Worm (Caenorhabditis elegans): ENCODE results near the gene wapl-1.
A peak's percentile ranks its signal among the peaks of the same experiment; 100 is the strongest.

Gene wapl-1

DNA sequence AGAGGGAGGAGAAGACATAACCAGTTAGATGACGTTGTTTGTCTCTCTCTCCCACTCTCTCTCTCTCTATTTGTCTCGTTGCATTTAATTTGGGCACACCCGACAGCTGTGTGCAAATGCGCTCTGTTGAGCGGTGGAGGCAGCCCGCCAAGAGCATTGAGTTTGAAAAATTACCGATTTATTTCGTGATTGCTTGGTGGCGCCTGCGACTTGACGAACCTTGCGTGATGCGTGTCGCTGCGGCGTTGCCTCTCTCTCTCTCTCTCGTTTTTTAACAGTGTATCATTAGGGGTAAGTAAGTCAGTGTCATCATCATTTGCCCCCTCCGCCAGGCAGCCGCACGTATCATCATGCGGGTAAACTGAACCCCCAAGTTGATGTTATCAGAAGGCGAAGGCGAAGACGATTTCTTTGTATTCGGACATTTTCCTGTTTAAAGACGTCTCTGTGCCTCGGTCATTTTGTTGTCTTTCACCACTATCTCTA lies 39.4 kb downstream of the wapl-1 start (continued):
- TF ChIP-seq ztf-11 (tag; optimal IDR thresholded peaks at IDR 0.05) (no peak), nhr-28 (tag; optimal IDR thresholded peaks at IDR 0.05) (no peak), pqm-1 (tag; optimal IDR thresholded peaks at IDR 0.05) (peak; percentile 68), R02D3.7 (tag; optimal IDR thresholded peaks at IDR 0.05) (no peak), ceh-28 (tag; optimal IDR thresholded peaks at IDR 0.05) (no peak), zag-1 (tag; optimal IDR thresholded peaks at IDR 0.05) (no peak), lin-39 (tag; optimal IDR thresholded peaks at IDR 0.05) (peak; percentile 91), nfya-1 (tag; optimal IDR thresholded peaks at IDR 0.05; ENCODE audit: insufficient read depth) (peak; percentile 75)

DNA sequence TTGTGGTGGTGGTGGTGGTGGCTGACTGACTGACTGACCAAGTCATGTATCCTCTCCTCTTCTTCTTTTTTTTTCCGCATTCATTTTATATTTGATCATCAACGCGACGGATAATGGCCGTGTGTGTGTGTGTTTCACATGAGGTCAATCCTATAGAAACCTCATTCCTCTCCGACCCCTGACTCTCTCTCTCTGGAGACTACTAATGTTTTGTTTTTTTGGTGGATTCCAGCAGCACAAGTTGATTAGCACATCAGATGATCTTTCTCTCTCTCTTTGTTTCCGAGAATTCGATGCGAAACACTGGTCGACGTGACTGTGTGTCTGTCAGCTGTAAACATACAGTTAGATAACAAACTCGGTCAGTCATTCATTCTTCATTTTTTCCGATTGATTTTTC lies 40.4 kb downstream of the wapl-1 start, which contains the start of gene Y24D9A.7:
Gene Y24D9A.7 (minus strand): TSS at position 46 of the 400 bp plus-strand sequence.
- TF ChIP-seq nhr-25 (tag; optimal IDR thresholded peaks at IDR 0.05) = no peak
- TF ChIP-seq nhr-28 (tag; optimal IDR thresholded peaks at IDR 0.05) = no peak
- peak; percentile 45 for TF ChIP-seq lin-39 (tag; optimal IDR thresholded peaks at IDR 0.05)
- TF ChIP-seq fkh-2 (tag; optimal IDR thresholded peaks at IDR 0.05) = no peak
- no peak for TF ChIP-seq nhr-77 (tag; optimal IDR thresholded peaks at IDR 0.05)
- TF ChIP-seq tbx-2 (tag; optimal IDR thresholded peaks at IDR 0.05) = no peak
- TF ChIP-seq ztf-11 (tag; optimal IDR thresholded peaks at IDR 0.05) = no peak
- TF ChIP-seq nhr-43 (tag; optimal IDR thresholded peaks at IDR 0.05; ENCODE audit: poor library complexity, severe bottlenecking) = peak; percentile 66
- no peak for TF ChIP-seq elt-3 (tag; optimal IDR thresholded peaks at IDR 0.05)
- no peak for TF ChIP-seq elt-1 (tag; optimal IDR thresholded peaks at IDR 0.05)
- no peak for TF ChIP-seq ama-1 (optimal IDR thresholded peaks at IDR 0.05)
- TF ChIP-seq ZK546.5 (tag; optimal IDR thresholded peaks at IDR 0.05) = no peak
- TF ChIP-seq jun-1 (tag; optimal IDR thresholded peaks at IDR 0.05) = no peak
- TF ChIP-seq snpc-4 (tag; optimal IDR thresholded peaks at IDR 0.05) = no peak
- no peak for TF ChIP-seq nhr-12 (tag; optimal IDR thresholded peaks at IDR 0.05)
- peak; percentile 78 for TF ChIP-seq egl-5 (tag; optimal IDR thresholded peaks at IDR 0.05)
- TF ChIP-seq pqm-1 (tag; optimal IDR thresholded peaks at IDR 0.05) = peak; percentile 8
- no peak for TF ChIP-seq mdl-1 (tag; optimal IDR thresholded peaks at IDR 0.05)
- TF ChIP-seq aly-2 (tag; optimal IDR thresholded peaks at IDR 0.05) = no peak
- TF ChIP-seq nfya-1 (tag; optimal IDR thresholded peaks at IDR 0.05; ENCODE audit: insufficient read depth) = peak; percentile 19
- no peak for TF ChIP-seq nhr-237 (tag; optimal IDR thresholded peaks at IDR 0.05)
- no peak for TF ChIP-seq nhr-11 (tag; optimal IDR thresholded peaks at IDR 0.05)
- TF ChIP-seq nhr-67 (tag; optimal IDR thresholded peaks at IDR 0.05) = no peak
- no peak for TF ChIP-seq egl-27 (tag; optimal IDR thresholded peaks at IDR 0.05)
- peak; percentile 24 for TF ChIP-seq elt-2 (tag; optimal IDR thresholded peaks at IDR 0.05)
- TF ChIP-seq unc-39 (tag; optimal IDR thresholded peaks at IDR 0.05) = no peak
- no peak for TF ChIP-seq ceh-82 (tag; optimal IDR thresholded peaks at IDR 0.05)
- TF ChIP-seq lsy-12 (tag; optimal IDR thresholded peaks at IDR 0.05) = peak; percentile 5
- TF ChIP-seq daf-12 (tag; optimal IDR thresholded peaks at IDR 0.05) = no peak
- no peak for TF ChIP-seq sea-2 (GFP tag; optimal IDR thresholded peaks at IDR 0.05)
- TF ChIP-seq eor-1 (tag; optimal IDR thresholded peaks at IDR 0.05) = no peak
- TF ChIP-seq ceh-16 (tag; optimal IDR thresholded peaks at IDR 0.05) = no peak
- TF ChIP-seq unc-62 (GFP tag; optimal IDR thresholded peaks at IDR 0.05) = no peak
- peak; percentile 33 for TF ChIP-seq pha-4 (tag; optimal IDR thresholded peaks at IDR 0.05)
- TF ChIP-seq lin-15B (tag; optimal IDR thresholded peaks at IDR 0.05) = no peak
- TF ChIP-seq nhr-23 (tag; optimal IDR thresholded peaks at IDR 0.05) = peak; percentile 42
- TF ChIP-seq fos-1 (tag; optimal IDR thresholded peaks at IDR 0.05) = no peak

DNA sequence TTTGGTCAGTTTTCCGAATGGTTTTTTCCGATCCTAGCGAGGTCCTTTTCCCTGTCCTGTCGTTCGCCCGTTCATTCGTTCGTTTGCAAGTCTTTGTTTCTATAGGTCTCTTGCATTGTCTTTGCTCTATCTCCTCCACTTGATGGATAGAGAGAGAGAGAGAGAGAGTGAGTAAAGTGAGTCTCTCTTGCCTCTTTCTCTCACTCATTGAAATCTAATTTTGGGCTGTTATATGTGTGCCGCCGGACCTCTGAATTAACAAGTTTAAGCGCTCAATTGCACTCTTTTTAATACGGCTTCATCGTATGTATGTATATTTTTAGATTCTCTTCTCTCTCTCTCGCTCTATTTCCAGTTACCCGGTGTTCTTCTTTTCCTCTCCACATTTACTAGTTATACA lies 41.7 kb downstream of the wapl-1 start:
- no peak for TF ChIP-seq sea-2 (GFP tag; optimal IDR thresholded peaks at IDR 0.05)
- peak; percentile 2 for TF ChIP-seq pha-4 (tag; optimal IDR thresholded peaks at IDR 0.05)
- TF ChIP-seq ceh-16 (tag; optimal IDR thresholded peaks at IDR 0.05) = no peak
- no peak for TF ChIP-seq ztf-11 (tag; optimal IDR thresholded peaks at IDR 0.05)
- TF ChIP-seq ceh-28 (tag; optimal IDR thresholded peaks at IDR 0.05) = no peak
- no peak for TF ChIP-seq zag-1 (tag; optimal IDR thresholded peaks at IDR 0.05)
- TF ChIP-seq ztf-4 (tag; optimal IDR thresholded peaks at IDR 0.05) = peak; percentile 37
- TF ChIP-seq nfya-1 (tag; optimal IDR thresholded peaks at IDR 0.05; ENCODE audit: insufficient read depth) = peak; percentile 35
- TF ChIP-seq unc-62 (GFP tag; optimal IDR thresholded peaks at IDR 0.05) = no peak
- no peak for TF ChIP-seq eor-1 (tag; optimal IDR thresholded peaks at IDR 0.05)

Data from whole organism, L3 larva.